ENCODE assay signal across 4 fruit fly cellular contexts in genomic region chr3L:1118504-1118903, dm6.
TF ChIP-seq lines count a peak whose summit lies in the region.

No protein-coding gene starts in this region.

- TF ChIP-seq CTCF in whole organism, embryonic (GFP tag; optimal IDR thresholded peaks at IDR 0.05; lab: Kevin White, UChicago), result no peak

TF ChIP-seq in whole organism, 6 proteins besides CTCF, POLR2A, EP300 and RAD21:
- TF ChIP-seq psq (optimal IDR thresholded peaks at IDR 0.05; lab: Kevin White, UChicago) (no peak), Dll (optimal IDR thresholded peaks at IDR 0.05; lab: Kevin White, UChicago) (peak; percentile 28), pan (optimal IDR thresholded peaks at IDR 0.05; lab: Kevin White, UChicago) (no peak), usp (GFP tag; optimal IDR thresholded peaks at IDR 0.05; lab: Kevin White, UChicago) (no peak), CG8478 (optimal IDR thresholded peaks at IDR 0.05; lab: Kevin White, UChicago) (no peak), EcR (GFP tag; optimal IDR thresholded peaks at IDR 0.05; lab: Kevin White, UChicago) (no peak)

TF ChIP-seq in whole organism, embryonic, 481 proteins besides CTCF, POLR2A, EP300 and RAD21 (continues in another document):
- TF ChIP-seq ap (GFP tag; IDR thresholded peaks at IDR 0.05; lab: Robert Waterston, UW) (no peak), Atf6 (GFP tag; IDR thresholded peaks at IDR 0.05; lab: Robert Waterston, UW) (no peak), Pdp1 (GFP tag; optimal IDR thresholded peaks at IDR 0.05; lab: Kevin White, UChicago) (no peak), jumu (GFP tag; optimal IDR thresholded peaks at IDR 0.05; lab: Kevin White, UChicago) (no peak), CG9797 (GFP tag; optimal IDR thresholded peaks at IDR 0.05; lab: Kevin White, UChicago) (no peak), toy (GFP tag; IDR thresholded peaks at IDR 0.05; lab: Robert Waterston, UW) (no peak), CG5180 (GFP tag; optimal IDR thresholded peaks at IDR 0.05; lab: Kevin White, UChicago) (no peak), Ptx1 (GFP tag; IDR thresholded peaks at IDR 0.05; lab: Robert Waterston, UW) (no peak), cg (GFP tag; optimal IDR thresholded peaks at IDR 0.05; lab: Kevin White, UChicago) (no peak), fd64A (GFP tag; optimal IDR thresholded peaks at IDR 0.05; lab: Kevin White, UChicago) (no peak), GATAe (GFP tag; conservative IDR thresholded peaks at IDR 0.05; lab: Robert Waterston, UW) (no peak), CG8290 (GFP tag; optimal IDR thresholded peaks at IDR 0.05; lab: Kevin White, UChicago) (no peak), CG8290 (tag; optimal IDR thresholded peaks at IDR 0.05; lab: Kevin White, UChicago) (no peak), Dip2 (GFP tag; IDR thresholded peaks at IDR 0.05; lab: Robert Waterston, UW) (no peak), so (GFP tag; IDR thresholded peaks at IDR 0.05; lab: Robert Waterston, UW) (0 out of 3 replicates have a peak, but pooled peaks have one; percentile 19), CG11723 (GFP tag; optimal IDR thresholded peaks at IDR 0.05; lab: Kevin White, UChicago) (no peak), bsh (GFP tag; optimal IDR thresholded peaks at IDR 0.05; lab: Kevin White, UChicago) (no peak), amos (GFP tag; IDR thresholded peaks at IDR 0.05; lab: Robert Waterston, UW; ENCODE audit: partially characterized antibody) (no peak), Drgx (GFP tag; IDR thresholded peaks at IDR 0.05; lab: Robert Waterston, UW) (no peak), wor (GFP tag; IDR thresholded peaks at IDR 0.05; lab: Robert Waterston, UW) (no peak), Gsc (GFP tag; IDR thresholded peaks at IDR 0.05; lab: Robert Waterston, UW) (no peak), crol (GFP tag; IDR thresholded peaks at IDR 0.05; lab: Robert Waterston, UW) (peak; percentile 86), CG3407 (GFP tag; optimal IDR thresholded peaks at IDR 0.05; lab: Kevin White, UChicago) (no peak), CG11504 (tag; optimal IDR thresholded peaks at IDR 0.05; lab: Kevin White, UChicago) (peak; percentile 62), crp (GFP tag; optimal IDR thresholded peaks at IDR 0.05; lab: Kevin White, UChicago) (no peak), CG11456 (GFP tag; IDR thresholded peaks at IDR 0.05; lab: Robert Waterston, UW) (0 out of 3 replicates have a peak, but pooled peaks have one; percentile 5), CG6813 (GFP tag; optimal IDR thresholded peaks at IDR 0.05; lab: Kevin White, UChicago) (no peak), sd (tag; optimal IDR thresholded peaks at IDR 0.05; lab: Kevin White, UChicago) (peak; percentile 12), grau (tag; optimal IDR thresholded peaks at IDR 0.05; lab: Kevin White, UChicago) (no peak), kay (GFP tag; optimal IDR thresholded peaks at IDR 0.05; lab: Kevin White, UChicago) (no peak)

TF ChIP-seq in whole organism, prepupa, 60 proteins besides CTCF, POLR2A, EP300 and RAD21:
- TF ChIP-seq dsx (GFP tag; optimal IDR thresholded peaks at IDR 0.05; lab: Kevin White, UChicago; ENCODE audit: poor library complexity, severe bottlenecking), result peak; percentile 100
- no peak for TF ChIP-seq CG3032 (tag; optimal IDR thresholded peaks at IDR 0.05; lab: Kevin White, UChicago)
- no peak for TF ChIP-seq lz (GFP tag; optimal IDR thresholded peaks at IDR 0.05; lab: Kevin White, UChicago)
- no peak for TF ChIP-seq CG16779 (tag; optimal IDR thresholded peaks at IDR 0.05; lab: Kevin White, UChicago)
- no peak for TF ChIP-seq acj6 (GFP tag; optimal IDR thresholded peaks at IDR 0.05; lab: Kevin White, UChicago)
- TF ChIP-seq CG6163 (GFP tag; IDR thresholded peaks at IDR 0.05; lab: Robert Waterston, UW), result 0 out of 3 replicates have a peak, but pooled peaks have one; percentile 40
- TF ChIP-seq Eip78C (GFP tag; lab: Kevin White, UChicago), result no peak
- TF ChIP-seq Sox102F (GFP tag; optimal IDR thresholded peaks at IDR 0.05; lab: Kevin White, UChicago), result no peak
- no peak for TF ChIP-seq Hr4 (GFP tag; optimal IDR thresholded peaks at IDR 0.05; lab: Kevin White, UChicago)

TF ChIP-seq in whole organism, pupa, 21 proteins besides CTCF, POLR2A, EP300 and RAD21:
- peak; percentile 31 for TF ChIP-seq CG13204 (GFP tag; optimal IDR thresholded peaks at IDR 0.05; lab: Kevin White, UChicago)
- no peak for TF ChIP-seq D1 (tag; optimal IDR thresholded peaks at IDR 0.05; lab: Kevin White, UChicago)
- TF ChIP-seq EcR (GFP tag; optimal IDR thresholded peaks at IDR 0.05; lab: Kevin White, UChicago), result no peak
